Fruit fly (Drosophila melanogaster) whole organism, embryonic: ENCODE results near the gene CG12702.

Source experiments
- Abd-B ChIP-seq: fragments of 200-800 bp; sonication (Bioruptor generic); optimal IDR thresholded peaks from 2 replicates; lab custom pipeline; 2018; ENCODE audit warnings: missing biosample characterization, mild to moderate bottlenecking, missing genetic modification characterization, moderate library complexity
- B-H2 ChIP-seq: fragments of 200-800 bp; sonication (Bioruptor generic); optimal IDR thresholded peaks from 2 replicates; lab custom pipeline; 2018; ENCODE audit warnings: missing biosample characterization, mild to moderate bottlenecking, missing genetic modification characterization
- CG13287 ChIP-seq: fragments of 200-800 bp; sonication (Bioruptor generic); IDR thresholded peaks from 2 replicates; pipeline ENCODE4 v1.3.6; 2022; ENCODE audit warnings: missing biosample characterization, missing genetic modification characterization; ENCODE audit not compliant: partially characterized antibody
- CG14965 ChIP-seq: fragments of 200-800 bp; sonication (Bioruptor generic); optimal IDR thresholded peaks from 2 replicates; lab custom pipeline; 2016; ENCODE audit warnings: missing biosample characterization, missing genetic modification characterization, borderline replicate concordance
- CG15479 ChIP-seq: fragments of 200-800 bp; sonication (Bioruptor generic); optimal IDR thresholded peaks from 3 replicates; lab custom pipeline; 2019; ENCODE audit warnings: missing biosample characterization, mild to moderate bottlenecking, missing genetic modification characterization, moderate library complexity
- CG15601 ChIP-seq: fragments of 200-800 bp; sonication (Bioruptor generic); optimal IDR thresholded peaks from 3 replicates; lab custom pipeline; 2019; ENCODE audit warnings: missing biosample characterization, mild to moderate bottlenecking, missing genetic modification characterization, moderate library complexity
- CG16813 ChIP-seq: fragments of 200-800 bp; sonication (Bioruptor generic); IDR thresholded peaks from 3 replicates; pipeline ENCODE4 v1.3.6; 2022; ENCODE audit warnings: missing biosample characterization, missing genetic modification characterization; ENCODE audit not compliant: partially characterized antibody
- CG17359 ChIP-seq: fragments of 200-800 bp; sonication (Bioruptor generic); optimal IDR thresholded peaks from 3 replicates; lab custom pipeline; 2018; ENCODE audit warnings: missing biosample characterization, mild to moderate bottlenecking, missing genetic modification characterization, moderate library complexity
- CG2116 ChIP-seq: fragments of 200-800 bp; sonication (Bioruptor generic); optimal IDR thresholded peaks from 3 replicates; lab custom pipeline; 2018; ENCODE audit warnings: missing biosample characterization, mild to moderate bottlenecking, missing genetic modification characterization
- CG2120 ChIP-seq: fragments of 200-800 bp; sonication (Bioruptor generic); optimal IDR thresholded peaks from 3 replicates; lab custom pipeline; 2016; ENCODE audit warnings: missing biosample characterization, missing genetic modification characterization
- CG32532 ChIP-seq: fragments of 200-800 bp; sonication (Bioruptor generic); IDR thresholded peaks from 2 replicates; pipeline ENCODE4 v1.3.6; 2022; ENCODE audit warnings: missing biosample characterization, missing genetic modification characterization
- CG34376 ChIP-seq: fragments of 200-800 bp; sonication (Bioruptor generic); optimal IDR thresholded peaks from 2 replicates; lab custom pipeline; 2018; ENCODE audit warnings: missing biosample characterization, mild to moderate bottlenecking, missing genetic modification characterization
- CG3847 ChIP-seq: fragments of 200-800 bp; sonication (Bioruptor generic); IDR thresholded peaks from 2 replicates; pipeline ENCODE4 v1.3.6; 2022; ENCODE audit warnings: missing biosample characterization, missing genetic modification characterization
- CG8359 ChIP-seq: fragments of 200-800 bp; sonication (Bioruptor generic); optimal IDR thresholded peaks from 2 replicates; lab custom pipeline; 2017; ENCODE audit warnings: missing biosample characterization, mild to moderate bottlenecking, missing genetic modification characterization, borderline replicate concordance
- CG9797 ChIP-seq: fragments of 200-800 bp; sonication (Bioruptor generic); optimal IDR thresholded peaks from 3 replicates; lab custom pipeline; 2018; ENCODE audit warnings: missing biosample characterization, mild to moderate bottlenecking, missing genetic modification characterization
- CoRest ChIP-seq: fragments of 200-800 bp; sonication (Bioruptor generic); optimal IDR thresholded peaks from 3 replicates; lab custom pipeline; 2018; ENCODE audit warnings: missing biosample characterization, mild to moderate bottlenecking, missing genetic modification characterization, moderate library complexity
- CrebB ChIP-seq: fragments of 200-800 bp; sonication (Bioruptor generic); optimal IDR thresholded peaks from 3 replicates; lab custom pipeline; 2018; ENCODE audit warnings: missing biosample characterization, mild to moderate bottlenecking, missing genetic modification characterization
- Dll ChIP-seq: fragments of 200-800 bp; sonication (Bioruptor generic); IDR thresholded peaks from 4 replicates; pipeline ENCODE4 v1.3.6; 2022; ENCODE audit warnings: missing biosample characterization, missing genetic modification characterization; ENCODE audit not compliant: partially characterized antibody
- Dref ChIP-seq: fragments of 200-800 bp; sonication (Bioruptor generic); IDR thresholded peaks from 2 replicates; pipeline ENCODE4 v1.3.6; 2022; ENCODE audit warnings: missing biosample characterization, missing genetic modification characterization
- Ets65A ChIP-seq: fragments of 200-800 bp; sonication (Bioruptor generic); peaks from one replicate; lab custom pipeline; 2016; ENCODE audit warnings: missing biosample characterization, missing genetic modification characterization
- GATAe ChIP-seq: fragments of 200-800 bp; sonication (Bioruptor generic); conservative IDR thresholded peaks from 2 replicates; pipeline ENCODE4 v1.3.6; 2022; ENCODE audit warnings: missing biosample characterization, missing genetic modification characterization
- HmgZ ChIP-seq: fragments of 200-800 bp; sonication (Bioruptor generic); optimal IDR thresholded peaks from 2 replicates; lab custom pipeline; 2018; ENCODE audit warnings: missing biosample characterization, mild to moderate bottlenecking, missing genetic modification characterization
- Hmr ChIP-seq: fragments of 200-800 bp; sonication (Bioruptor generic); optimal IDR thresholded peaks from 3 replicates; lab custom pipeline; 2017; ENCODE audit warnings: mild to moderate bottlenecking, missing biosample characterization, missing genetic modification reagents, missing genetic modification characterization
- Lhr ChIP-seq: fragments of 200-800 bp; sonication (Bioruptor generic); optimal IDR thresholded peaks from 3 replicates; lab custom pipeline; 2017; ENCODE audit warnings: mild to moderate bottlenecking, missing biosample characterization, missing genetic modification reagents, missing genetic modification characterization
- Lpt ChIP-seq: fragments of >200 bp; optimal IDR thresholded peaks from 2 replicates; lab custom pipeline; 2018; ENCODE audit warnings: missing biosample characterization, missing genetic modification characterization
- Med ChIP-seq: fragments of 200-800 bp; sonication (Bioruptor generic); peaks from one replicate; lab custom pipeline; 2016; ENCODE audit warnings: missing biosample characterization, missing genetic modification characterization, mild to moderate bottlenecking, inconsistent platforms, moderate library complexity
- Pdp1 ChIP-seq, 2 experiments: fragments of 200-800 bp; sonication (Bioruptor generic); optimal IDR thresholded peaks; 3 replicates each; lab custom pipeline; 2016; ENCODE audit warnings: missing biosample characterization in 2 of 2, missing genetic modification characterization in 2 of 2, mild to moderate bottlenecking in 1 of 2, moderate library complexity in 1 of 2
- Side ChIP-seq: fragments of 200-800 bp; sonication (Bioruptor generic); optimal IDR thresholded peaks from 2 replicates; lab custom pipeline; 2016; ENCODE audit warnings: missing biosample characterization, missing genetic modification characterization
- Sin3A ChIP-seq: fragments of >200 bp; optimal IDR thresholded peaks from 2 replicates; lab custom pipeline; 2018
- Sry-β ChIP-seq: fragments of 200-800 bp; sonication (Bioruptor generic); optimal IDR thresholded peaks from 2 replicates; lab custom pipeline; 2018; ENCODE audit warnings: missing biosample characterization, mild to moderate bottlenecking, missing genetic modification characterization, moderate library complexity
- Sry-δ ChIP-seq: fragments of 200-800 bp; sonication (Bioruptor generic); optimal IDR thresholded peaks from 2 replicates; lab custom pipeline; 2016; ENCODE audit warnings: missing biosample characterization, missing genetic modification characterization
- Trl ChIP-seq, 3 experiments: fragments of >200 bp in 2 of 3; fragments of 200-800 bp in 1 of 3; sonication (Bioruptor generic) in 1 of 3; optimal IDR thresholded peaks; 2 replicates in 1 of 3; 3 replicates in 2 of 3; lab custom pipeline; 2016 to 2017; ENCODE audit warnings: missing biosample characterization in 1 of 3, missing genetic modification characterization in 1 of 3
- YL-1 ChIP-seq: fragments of 200-800 bp; sonication (Bioruptor generic); optimal IDR thresholded peaks from 3 replicates; lab custom pipeline; 2017; ENCODE audit warnings: missing biosample characterization, mild to moderate bottlenecking, missing genetic modification characterization
- ato ChIP-seq: fragments of 200-800 bp; sonication (Bioruptor generic); IDR thresholded peaks from 2 replicates; pipeline ENCODE4 v1.3.6; 2022; ENCODE audit warnings: missing biosample characterization, missing genetic modification characterization; ENCODE audit not compliant: partially characterized antibody
- bowl ChIP-seq: fragments of 200-800 bp; sonication (Bioruptor generic); IDR thresholded peaks from 2 replicates; pipeline ENCODE4 v1.3.6; 2022; ENCODE audit warnings: missing biosample characterization, missing genetic modification characterization
- ems ChIP-seq: fragments of 200-800 bp; sonication (Bioruptor generic); optimal IDR thresholded peaks from 3 replicates; lab custom pipeline; 2016; ENCODE audit warnings: missing biosample characterization, missing genetic modification characterization
- gfzf ChIP-seq: fragments of 200-800 bp; sonication (Bioruptor generic); optimal IDR thresholded peaks from 2 replicates; lab custom pipeline; 2016; ENCODE audit warnings: missing biosample characterization, mild to moderate bottlenecking, missing genetic modification characterization, moderate library complexity
- insv ChIP-seq, 2 experiments: fragments of 200-800 bp; sonication (Bioruptor generic); optimal IDR thresholded peaks; 3 replicates each; lab custom pipeline; 2016 to 2018; ENCODE audit warnings: missing biosample characterization in 2 of 2, missing genetic modification characterization in 2 of 2
- lab ChIP-seq: fragments of 200-800 bp; sonication (Bioruptor generic); optimal IDR thresholded peaks from 3 replicates; lab custom pipeline; 2017; ENCODE audit warnings: missing biosample characterization, missing genetic modification characterization, mild to moderate bottlenecking, moderate library complexity, missing genetic modification reagents
- lilli ChIP-seq: fragments of 200-800 bp; sonication (Bioruptor generic); optimal IDR thresholded peaks from 3 replicates; lab custom pipeline; 2016; ENCODE audit warnings: missing biosample characterization, missing genetic modification characterization
- lov ChIP-seq, 2 experiments: fragments of 200-800 bp in 1 of 2; fragments of >200 bp in 1 of 2; sonication (Bioruptor generic) in 1 of 2; IDR thresholded peaks in 1 of 2; optimal IDR thresholded peaks in 1 of 2; 2 replicates in 1 of 2; 3 replicates in 1 of 2; pipeline versions ENCODE4 v1.3.6 to Lab custom; 2017 to 2022; ENCODE audit warnings: missing biosample characterization in 1 of 2, missing genetic modification characterization in 1 of 2
- nmo ChIP-seq: fragments of 200-800 bp; sonication (Bioruptor generic); optimal IDR thresholded peaks from 2 replicates; lab custom pipeline; 2018; ENCODE audit warnings: missing biosample characterization, mild to moderate bottlenecking, missing genetic modification characterization, moderate library complexity
- phol ChIP-seq: fragments of 200-800 bp; sonication (Bioruptor generic); optimal IDR thresholded peaks from 3 replicates; lab custom pipeline; 2018; ENCODE audit warnings: missing biosample characterization, mild to moderate bottlenecking, missing genetic modification characterization, moderate library complexity
- run ChIP-seq: fragments of 200-800 bp; sonication (Bioruptor generic); optimal IDR thresholded peaks from 3 replicates; lab custom pipeline; 2018; ENCODE audit warnings: missing biosample characterization, mild to moderate bottlenecking, missing genetic modification characterization
- sens ChIP-seq: fragments of 200-800 bp; sonication (Bioruptor generic); peaks from one replicate; lab custom pipeline; 2016; ENCODE audit warnings: missing biosample characterization, missing genetic modification characterization
- so ChIP-seq: fragments of 200-800 bp; sonication (Bioruptor generic); IDR thresholded peaks from 3 replicates; pipeline ENCODE4 v1.3.6; 2022; ENCODE audit warnings: missing biosample characterization, missing genetic modification characterization
- sob ChIP-seq: fragments of 200-800 bp; sonication (Bioruptor generic); IDR thresholded peaks from 2 replicates; pipeline ENCODE4 v1.3.6; 2022; ENCODE audit warnings: missing biosample characterization, missing genetic modification characterization
- trem ChIP-seq: fragments of 200-800 bp; optimal IDR thresholded peaks from 3 replicates; lab custom pipeline; 2019; ENCODE audit warnings: missing biosample characterization, mild to moderate bottlenecking, missing genetic modification characterization, moderate library complexity
- zf30C ChIP-seq: fragments of 200-800 bp; sonication (Bioruptor generic); optimal IDR thresholded peaks from 3 replicates; lab custom pipeline; 2018; ENCODE audit warnings: missing biosample characterization, mild to moderate bottlenecking, missing genetic modification characterization

CG12702 gene

dm6 chrX:19748565-19748964 lies 16.1 kb downstream of the CG12702 start (continued):
- TF ChIP-seq bowl (GFP tag; lab: Robert Waterston, UW) (no peak), nmo (GFP tag; lab: Kevin White, UChicago) (peak; percentile 37), Side (GFP tag; lab: Kevin White, UChicago) (no peak), CG15601 (tag; lab: Kevin White, UChicago) (no peak), insv (GFP tag; optimal IDR thresholded peaks at IDR 0.05; lab: Kevin White, UChicago) (no peak), lilli (peak; percentile 19), CG14965 (GFP tag; lab: Kevin White, UChicago) (no peak), lab (GFP tag; lab: Kevin White, UChicago) (peak; percentile 26), ems (peak; percentile 17), CG2116 (peak; percentile 87), B-H2 (GFP tag; lab: Kevin White, UChicago) (no peak), sob (GFP tag; lab: Robert Waterston, UW) (0 out of 2 replicates have a peak, but pooled peaks have one; percentile 36), GATAe (GFP tag; lab: Robert Waterston, UW) (no peak), CrebB (tag; lab: Kevin White, UChicago) (no peak), sens (peak; percentile 16), ato (GFP tag; lab: Robert Waterston, UW) (no peak), Dll (GFP tag; lab: Robert Waterston, UW) (peak; percentile 44; the same call in 1 of the 4 replicates), zf30C (GFP tag; lab: Kevin White, UChicago) (no peak), lov (optimal IDR thresholded peaks at IDR 0.05; lab: Kevin White, UChicago) (no peak), lov (GFP tag; IDR thresholded peaks at IDR 0.05; lab: Robert Waterston, UW) (no peak), Hmr (GFP tag; lab: Kevin White, UChicago) (peak; percentile 16), phol (tag; lab: Kevin White, UChicago) (peak; percentile 45), Pdp1 (GFP tag; optimal IDR thresholded peaks at IDR 0.05; lab: Kevin White, UChicago) (peak in 1 of 2 experiments; percentile 55), run (tag; lab: Kevin White, UChicago) (no peak), Dref (GFP tag; lab: Robert Waterston, UW) (peak; percentile 86), CG32532 (peak; percentile 35; the same call in 1 of the 2 replicates), CG13287 (peak; percentile 60), Trl (optimal IDR thresholded peaks at IDR 0.05; lab: Kevin White, UChicago) (no peak), Trl (GFP tag; optimal IDR thresholded peaks at IDR 0.05; lab: Kevin White, UChicago) (peak; percentile 15), CG16813 (GFP tag; lab: Robert Waterston, UW) (peak; percentile 46; the same call in 1 of the 3 replicates), Sry-β (GFP tag; lab: Kevin White, UChicago) (peak; percentile 62), CG34376 (GFP tag; lab: Kevin White, UChicago) (peak; percentile 46), Ets65A (peak; percentile 86), YL-1 (peak; percentile 23), CG3847 (GFP tag; lab: Robert Waterston, UW) (peak; percentile 69), CG8359 (GFP tag; lab: Kevin White, UChicago) (no peak), CG2120 (GFP tag; lab: Kevin White, UChicago) (peak; percentile 6), Med (peak; percentile 83), Sry-δ (GFP tag; lab: Kevin White, UChicago) (peak; percentile 75), CG15479 (GFP tag; lab: Kevin White, UChicago) (peak; percentile 64), Lhr (peak; percentile 18), CoRest (tag; lab: Kevin White, UChicago) (peak; percentile 54), Abd-B (peak; percentile 65), CG9797 (peak; percentile 43), HmgZ (tag; lab: Kevin White, UChicago) (peak; percentile 53), trem (tag; lab: Kevin White, UChicago) (peak; percentile 63), Sin3A (lab: Kevin White, UChicago) (peak; percentile 92), Lpt (GFP tag; lab: Kevin White, UChicago) (no peak), CG17359 (tag; lab: Kevin White, UChicago) (no peak), gfzf (GFP tag; lab: Kevin White, UChicago) (peak; percentile 29), so (no peak)
